Fruit fly (Drosophila melanogaster) whole organism, embryonic: ENCODE measurements around the gene CG43693.
A peak's percentile ranks its signal among the peaks of the same experiment; 100 is the strongest.

Experiments used
- Aef1 ChIP-seq: fragments of 200-800 bp; sonication (Bioruptor generic); IDR thresholded peaks from 3 replicates; pipeline ENCODE4 v1.3.6; 2022; ENCODE audit warnings: missing biosample characterization, missing genetic modification characterization
- CG10979 ChIP-seq: fragments of 200-800 bp; sonication (Bioruptor generic); optimal IDR thresholded peaks from 2 replicates; lab custom pipeline; 2018; ENCODE audit warnings: missing biosample characterization, mild to moderate bottlenecking, missing genetic modification characterization, moderate library complexity
- CG13775 ChIP-seq: fragments of 200-800 bp; sonication (Bioruptor generic); optimal IDR thresholded peaks from 3 replicates; lab custom pipeline; 2017; ENCODE audit warnings: missing biosample characterization, mild to moderate bottlenecking, missing genetic modification characterization
- CG14441 ChIP-seq: fragments of 200-800 bp; sonication (Bioruptor generic); IDR thresholded peaks from 2 replicates; pipeline ENCODE4 v1.3.6; 2022; ENCODE audit warnings: missing biosample characterization, missing genetic modification characterization
- CG1647 ChIP-seq: fragments of 200-800 bp; sonication (Bioruptor generic); optimal IDR thresholded peaks from 3 replicates; lab custom pipeline; 2016; ENCODE audit warnings: missing biosample characterization, missing genetic modification characterization
- CG18599 ChIP-seq: fragments of 200-800 bp; sonication (Bioruptor generic); optimal IDR thresholded peaks from 3 replicates; lab custom pipeline; 2017; ENCODE audit warnings: missing biosample characterization, missing genetic modification characterization, mild to moderate bottlenecking, moderate library complexity, missing genetic modification reagents
- CG2116 ChIP-seq: fragments of 200-800 bp; sonication (Bioruptor generic); optimal IDR thresholded peaks from 3 replicates; lab custom pipeline; 2018; ENCODE audit warnings: missing biosample characterization, mild to moderate bottlenecking, missing genetic modification characterization
- CG31388 ChIP-seq: fragments of 200-800 bp; sonication (Bioruptor generic); optimal IDR thresholded peaks from 2 replicates; lab custom pipeline; 2016; ENCODE audit warnings: missing biosample characterization, missing genetic modification characterization
- CG3726 ChIP-seq: fragments of 200-800 bp; sonication (Bioruptor generic); IDR thresholded peaks from 3 replicates; pipeline ENCODE4, ENCODE4 v1.3.6; 2022; ENCODE audit warnings: missing biosample characterization, missing genetic modification characterization
- CG4360 ChIP-seq: fragments of 200-800 bp; sonication (Bioruptor generic); IDR thresholded peaks from 2 replicates; pipeline ENCODE4 v1.3.6; 2022; ENCODE audit warnings: missing biosample characterization, missing genetic modification characterization
- CG6175 ChIP-seq: fragments of 200-800 bp; sonication (Bioruptor generic); IDR thresholded peaks from 3 replicates; pipeline ENCODE4 v1.3.6; 2022; ENCODE audit warnings: missing biosample characterization, missing genetic modification characterization
- CG6654 ChIP-seq: fragments of 200-800 bp; sonication (Bioruptor generic); optimal IDR thresholded peaks from 2 replicates; lab custom pipeline; 2017; ENCODE audit warnings: missing biosample characterization, mild to moderate bottlenecking, missing genetic modification characterization
- CG6854 ChIP-seq: fragments of 200-800 bp; sonication (Bioruptor generic); optimal IDR thresholded peaks from 3 replicates; lab custom pipeline; 2017; ENCODE audit warnings: missing biosample characterization, mild to moderate bottlenecking, missing genetic modification characterization
- CG7372 ChIP-seq: fragments of 200-800 bp; sonication (Bioruptor generic); IDR thresholded peaks from 2 replicates; pipeline ENCODE4 v1.3.6; 2022; ENCODE audit warnings: missing biosample characterization, missing genetic modification characterization
- CG7786 ChIP-seq: fragments of 200-800 bp; sonication (Bioruptor generic); optimal IDR thresholded peaks from 2 replicates; lab custom pipeline; 2016; ENCODE audit warnings: missing biosample characterization, missing genetic modification characterization
- CG8388 ChIP-seq: fragments of 200-800 bp; sonication (Bioruptor generic); optimal IDR thresholded peaks from 2 replicates; lab custom pipeline; 2019; ENCODE audit warnings: missing biosample characterization, mild to moderate bottlenecking, missing genetic modification characterization, moderate library complexity
- CG9817 ChIP-seq: fragments of 200-800 bp; sonication (Bioruptor generic); optimal IDR thresholded peaks from 2 replicates; lab custom pipeline; 2018; ENCODE audit warnings: missing biosample characterization, mild to moderate bottlenecking, missing genetic modification characterization, moderate library complexity
- CG9932 ChIP-seq: fragments of 200-800 bp; sonication (Bioruptor generic); IDR thresholded peaks from 2 replicates; pipeline ENCODE4 v1.3.6; 2022; ENCODE audit warnings: missing biosample characterization, missing genetic modification characterization
- Deaf1 ChIP-seq: fragments of 200-800 bp; optimal IDR thresholded peaks from 3 replicates; lab custom pipeline; 2019; ENCODE audit warnings: missing biosample characterization, mild to moderate bottlenecking, missing genetic modification characterization, moderate library complexity
- Doc2 ChIP-seq: fragments of 200-800 bp; sonication (Bioruptor generic); IDR thresholded peaks from 2 replicates; pipeline ENCODE4 v1.3.6; 2022; ENCODE audit warnings: missing biosample characterization, missing genetic modification characterization
- HHEX ChIP-seq: fragments of 200-800 bp; sonication (Bioruptor generic); optimal IDR thresholded peaks from 3 replicates; lab custom pipeline; 2017; ENCODE audit warnings: missing biosample characterization, mild to moderate bottlenecking, missing genetic modification characterization, missing genetic modification reagents
- MTF-1 ChIP-seq: fragments of 200-800 bp; sonication (Bioruptor generic); optimal IDR thresholded peaks from 2 replicates; lab custom pipeline; 2018; ENCODE audit warnings: missing biosample characterization, mild to moderate bottlenecking, missing genetic modification characterization, borderline replicate concordance
- Sox102F ChIP-seq: fragments of 200-800 bp; sonication (Bioruptor generic); optimal IDR thresholded peaks from 2 replicates; lab custom pipeline; 2018; ENCODE audit warnings: missing biosample characterization, mild to moderate bottlenecking, missing genetic modification characterization, moderate library complexity
- Tbp ChIP-seq: fragments of >200 bp; optimal IDR thresholded peaks from 2 replicates; lab custom pipeline; 2018; ENCODE audit warnings: missing biosample characterization, missing genetic modification characterization
- amos ChIP-seq: fragments of 200-800 bp; sonication (Bioruptor generic); IDR thresholded peaks from 2 replicates; pipeline ENCODE4 v1.3.6; 2022; ENCODE audit warnings: missing biosample characterization, missing genetic modification characterization; ENCODE audit not compliant: partially characterized antibody
- bbx ChIP-seq: fragments of 200-800 bp; sonication (Bioruptor generic); IDR thresholded peaks from 2 replicates; pipeline ENCODE4 v1.3.6; 2022; ENCODE audit warnings: missing biosample characterization, missing genetic modification characterization; ENCODE audit not compliant: partially characterized antibody
- cad ChIP-seq: fragments of >200 bp; optimal IDR thresholded peaks from 2 replicates; lab custom pipeline; 2017; ENCODE audit warnings: missing biosample characterization, missing genetic modification characterization
- cato ChIP-seq: fragments of 200-800 bp; sonication (Bioruptor generic); optimal IDR thresholded peaks from 2 replicates; lab custom pipeline; 2016; ENCODE audit warnings: missing biosample characterization, missing genetic modification characterization, borderline replicate concordance
- chinmo ChIP-seq: fragments of 200-800 bp; sonication (Bioruptor generic); IDR thresholded peaks from 4 replicates; pipeline ENCODE4 v1.3.6; 2022; ENCODE audit warnings: missing biosample characterization, missing genetic modification characterization; ENCODE audit not compliant: partially characterized antibody
- cwo ChIP-seq: fragments of 200-800 bp; sonication (Bioruptor generic); optimal IDR thresholded peaks from 3 replicates; lab custom pipeline; 2017; ENCODE audit warnings: missing biosample characterization, missing genetic modification characterization, mild to moderate bottlenecking, moderate library complexity, missing genetic modification reagents
- en ChIP-seq: fragments of 200-800 bp; sonication (Bioruptor generic); optimal IDR thresholded peaks from 2 replicates; lab custom pipeline; 2016; ENCODE audit warnings: missing biosample characterization, missing genetic modification characterization
- gro ChIP-seq: fragments of 200-800 bp; sonication (Bioruptor generic); optimal IDR thresholded peaks from 2 replicates; lab custom pipeline; 2016; ENCODE audit warnings: missing biosample characterization, missing genetic modification characterization
- gsb-n ChIP-seq: fragments of 200-800 bp; sonication (Bioruptor generic); optimal IDR thresholded peaks from 3 replicates; lab custom pipeline; 2018; ENCODE audit warnings: missing biosample characterization, mild to moderate bottlenecking, missing genetic modification characterization
- hbn ChIP-seq: fragments of 200-800 bp; sonication (Bioruptor generic); IDR thresholded peaks from 2 replicates; pipeline ENCODE4 v1.3.6; 2022; ENCODE audit warnings: missing biosample characterization, missing genetic modification characterization; ENCODE audit not compliant: partially characterized antibody
- jigr1 ChIP-seq: fragments of 200-800 bp; sonication (Bioruptor generic); IDR thresholded peaks from 3 replicates; pipeline ENCODE4 v1.3.6; 2022; ENCODE audit warnings: missing biosample characterization, missing genetic modification characterization
- jumu ChIP-seq: fragments of 200-800 bp; sonication (Bioruptor generic); optimal IDR thresholded peaks from 3 replicates; lab custom pipeline; 2016; ENCODE audit warnings: missing biosample characterization, missing genetic modification characterization
- kay ChIP-seq: fragments of 200-800 bp; sonication (Bioruptor generic); optimal IDR thresholded peaks from 2 replicates; lab custom pipeline; 2016; ENCODE audit warnings: missing biosample characterization, missing genetic modification characterization
- kni ChIP-seq: fragments of 200-800 bp; sonication (Bioruptor generic); optimal IDR thresholded peaks from 3 replicates; lab custom pipeline; 2017; ENCODE audit warnings: mild to moderate bottlenecking, missing biosample characterization, missing genetic modification reagents, missing genetic modification characterization
- knrl ChIP-seq: fragments of 200-800 bp; sonication (Bioruptor generic); IDR thresholded peaks from 3 replicates; pipeline ENCODE4 v1.3.6; 2022; ENCODE audit warnings: missing biosample characterization, missing genetic modification characterization; ENCODE audit not compliant: partially characterized antibody
- lab ChIP-seq: fragments of 200-800 bp; sonication (Bioruptor generic); optimal IDR thresholded peaks from 3 replicates; lab custom pipeline; 2017; ENCODE audit warnings: missing biosample characterization, missing genetic modification characterization, mild to moderate bottlenecking, moderate library complexity, missing genetic modification reagents
- mld ChIP-seq: fragments of 200-800 bp; sonication (Bioruptor generic); IDR thresholded peaks from 3 replicates; pipeline ENCODE4 v1.3.6; 2022; ENCODE audit warnings: missing biosample characterization, missing genetic modification characterization; ENCODE audit not compliant: partially characterized antibody
- phol ChIP-seq: fragments of 200-800 bp; sonication (Bioruptor generic); optimal IDR thresholded peaks from 3 replicates; lab custom pipeline; 2018; ENCODE audit warnings: missing biosample characterization, mild to moderate bottlenecking, missing genetic modification characterization, moderate library complexity
- psq ChIP-seq: fragments of 200-800 bp; sonication (Bioruptor generic); optimal IDR thresholded peaks from 2 replicates; lab custom pipeline; 2017; ENCODE audit warnings: missing biosample characterization, missing genetic modification characterization
- slbo ChIP-seq: fragments of 200-800 bp; sonication (Bioruptor generic); IDR thresholded peaks from 2 replicates; pipeline ENCODE4 v1.3.6; 2022; ENCODE audit warnings: missing biosample characterization, missing genetic modification characterization
- slp2 ChIP-seq: fragments of 200-800 bp; sonication (Bioruptor generic); optimal IDR thresholded peaks from 2 replicates; lab custom pipeline; 2016; ENCODE audit warnings: missing biosample characterization, missing genetic modification characterization
- sna ChIP-seq: fragments of 200-800 bp; sonication (Bioruptor generic); IDR thresholded peaks from 2 replicates; pipeline ENCODE4 v1.3.6; 2022; ENCODE audit warnings: missing biosample characterization, missing genetic modification characterization; ENCODE audit not compliant: partially characterized antibody
- so ChIP-seq: fragments of 200-800 bp; sonication (Bioruptor generic); IDR thresholded peaks from 3 replicates; pipeline ENCODE4 v1.3.6; 2022; ENCODE audit warnings: missing biosample characterization, missing genetic modification characterization
- sob ChIP-seq: fragments of 200-800 bp; sonication (Bioruptor generic); IDR thresholded peaks from 2 replicates; pipeline ENCODE4 v1.3.6; 2022; ENCODE audit warnings: missing biosample characterization, missing genetic modification characterization
- stc ChIP-seq: fragments of 200-800 bp; sonication (Bioruptor generic); IDR thresholded peaks from 2 replicates; pipeline ENCODE4 v1.3.6; 2022; ENCODE audit warnings: missing biosample characterization, missing genetic modification characterization
- zf30C ChIP-seq: fragments of 200-800 bp; sonication (Bioruptor generic); optimal IDR thresholded peaks from 3 replicates; lab custom pipeline; 2018; ENCODE audit warnings: missing biosample characterization, mild to moderate bottlenecking, missing genetic modification characterization

Gene CG43693

dm6 chr3L:11070372-11070854 lies 19.2 kb upstream of the CG43693 start, which contains the start of gene Mocs1 (continued):
- TF ChIP-seq CG6854 (GFP tag; lab: Kevin White, UChicago): no peak
- TF ChIP-seq CG9817 (tag; lab: Kevin White, UChicago): no peak
- TF ChIP-seq Sox102F: no peak
- peak; percentile 6 for TF ChIP-seq CG18599 (GFP tag; lab: Kevin White, UChicago)
- TF ChIP-seq Tbp (GFP tag; lab: Kevin White, UChicago): no peak
- TF ChIP-seq CG1647 (GFP tag; lab: Kevin White, UChicago): no peak
- TF ChIP-seq gro (GFP tag; lab: Kevin White, UChicago): peak; percentile 15
- TF ChIP-seq zf30C: no peak
- peak; percentile 40 for TF ChIP-seq cwo (GFP tag; lab: Kevin White, UChicago)
- TF ChIP-seq lab (GFP tag; lab: Kevin White, UChicago): peak; percentile 68
- TF ChIP-seq cad: no peak
- no peak for TF ChIP-seq CG7786 (GFP tag; lab: Kevin White, UChicago)
- no peak for TF ChIP-seq so (GFP tag; lab: Robert Waterston, UW)
- TF ChIP-seq Doc2: no peak
- no peak for TF ChIP-seq CG13775 (GFP tag; lab: Kevin White, UChicago)
- TF ChIP-seq sna (GFP tag; lab: Robert Waterston, UW): no peak
- no peak for TF ChIP-seq CG3726 (GFP tag; lab: Robert Waterston, UW)
- TF ChIP-seq gsb-n (tag; lab: Kevin White, UChicago): no peak
- TF ChIP-seq HHEX: peak; percentile 6
- TF ChIP-seq CG14441 (GFP tag; lab: Robert Waterston, UW): no peak
- TF ChIP-seq cato (GFP tag; lab: Kevin White, UChicago): no peak
- no peak for TF ChIP-seq CG8388 (GFP tag; lab: Kevin White, UChicago)
- no peak for TF ChIP-seq knrl (GFP tag; lab: Robert Waterston, UW)
- no peak for TF ChIP-seq CG10979
- 0 out of 2 replicates have a peak, but pooled peaks have one; percentile 34 for TF ChIP-seq hbn
- TF ChIP-seq en (GFP tag; lab: Kevin White, UChicago): no peak
- no peak for TF ChIP-seq psq (GFP tag; lab: Kevin White, UChicago)
- no peak for TF ChIP-seq CG7372 (GFP tag; lab: Robert Waterston, UW)
- TF ChIP-seq Aef1 (GFP tag; lab: Robert Waterston, UW): no peak
- no peak for TF ChIP-seq phol (tag; lab: Kevin White, UChicago)
- TF ChIP-seq CG2116 (GFP tag; lab: Kevin White, UChicago): no peak
- TF ChIP-seq stc: no peak
- no peak; the same call in 1 of the 2 replicates for TF ChIP-seq sob
- TF ChIP-seq CG31388 (GFP tag; lab: Kevin White, UChicago): no peak
- 0 out of 3 replicates have a peak, but pooled peaks have one; percentile 39 for TF ChIP-seq CG6175
- TF ChIP-seq bbx (GFP tag; lab: Robert Waterston, UW): no peak
- no peak for TF ChIP-seq kni
- peak; percentile 52 for TF ChIP-seq CG9932 (GFP tag; lab: Robert Waterston, UW)
- TF ChIP-seq amos (GFP tag; lab: Robert Waterston, UW): peak; percentile 37; the same call in 1 of the 2 replicates
- TF ChIP-seq CG4360 (GFP tag; lab: Robert Waterston, UW): no peak
- TF ChIP-seq Deaf1 (tag; lab: Kevin White, UChicago): peak; percentile 8
- TF ChIP-seq CG6654 (GFP tag; lab: Kevin White, UChicago): no peak
- TF ChIP-seq jigr1 (GFP tag; lab: Robert Waterston, UW): no peak
- peak; percentile 88; the same call in 3 of the 4 replicates for TF ChIP-seq chinmo (GFP tag; lab: Robert Waterston, UW)
- no peak for TF ChIP-seq jumu (GFP tag; lab: Kevin White, UChicago)
- no peak for TF ChIP-seq mld (GFP tag; lab: Robert Waterston, UW)
- TF ChIP-seq kay (GFP tag; lab: Kevin White, UChicago): no peak
- TF ChIP-seq slbo: 0 out of 2 replicates have a peak, but pooled peaks have one; percentile 24
- no peak for TF ChIP-seq slp2 (GFP tag; lab: Kevin White, UChicago)
- TF ChIP-seq MTF-1 (GFP tag; lab: Kevin White, UChicago): no peak
